Fruit fly (Drosophila melanogaster): Measurements from ENCODE around the gene CG8086.

DNA sequence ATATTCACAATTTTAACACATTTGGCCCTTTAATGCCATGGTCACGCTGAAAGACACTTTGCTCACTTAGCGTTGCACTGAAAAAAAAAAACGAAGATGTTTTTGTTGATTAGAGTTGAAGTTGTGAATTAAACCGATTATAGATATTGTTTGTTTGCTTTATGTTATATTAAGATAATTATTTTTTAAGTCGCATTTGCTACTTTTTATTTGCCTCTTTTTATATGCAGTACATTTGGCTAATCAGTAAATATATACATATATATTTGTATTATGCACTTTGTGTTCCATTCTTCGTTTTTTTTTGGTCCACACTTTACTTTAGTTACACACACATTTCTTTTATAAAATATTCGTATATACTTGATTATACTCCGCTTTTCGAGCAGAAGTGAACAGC is 27.0 kb downstream of the CG8086 start:
- TF ChIP-seq CG9948 (tag; optimal IDR thresholded peaks at IDR 0.05) (no peak), CG17806 (tag; optimal IDR thresholded peaks at IDR 0.05) (peak; percentile 26), CG12605 (GFP tag; IDR thresholded peaks at IDR 0.05) (0 out of 2 replicates have a peak, but pooled peaks have one; percentile 10), CG34367 (tag; optimal IDR thresholded peaks at IDR 0.05) (no peak), fd96Ca (GFP tag; IDR thresholded peaks at IDR 0.05) (no peak), rn (GFP tag; IDR thresholded peaks at IDR 0.05) (no peak), CG32121 (GFP tag; IDR thresholded peaks at IDR 0.05) (no peak), Snoo (tag; optimal IDR thresholded peaks at IDR 0.05) (no peak), EcR (GFP tag; optimal IDR thresholded peaks at IDR 0.05) (no peak), D1 (tag; optimal IDR thresholded peaks at IDR 0.05) (no peak), CG8301 (tag; optimal IDR thresholded peaks at IDR 0.05) (peak; percentile 32), CG14655 (GFP tag; optimal IDR thresholded peaks at IDR 0.05) (peak; percentile 7)
